Worm (Caenorhabditis elegans) whole organism, early embryonic: ENCODE data around the gene T09A5.15.

Source experiments
- B0310.2 ChIP-seq: sonication (generic microtip); optimal IDR thresholded peaks from 2 replicates; lab custom pipeline; 2016; ENCODE audit warnings: mild to moderate bottlenecking, missing genetic modification characterization, missing compliant biosample characterization
- F13C5.2 ChIP-seq: sonication (generic microtip); optimal IDR thresholded peaks from 2 replicates; lab custom pipeline; 2017; ENCODE audit warnings: mild to moderate bottlenecking, missing genetic modification characterization, inconsistent platforms, missing compliant biosample characterization
- aly-1 ChIP-seq: sonication (generic microtip); optimal IDR thresholded peaks from 2 replicates; lab custom pipeline; 2016; ENCODE audit warnings: missing genetic modification characterization, missing compliant biosample characterization
- ama-1 ChIP-seq: fragments of 150-350 bp; optimal IDR thresholded peaks from 2 replicates; lab custom pipeline; 2014
- ceh-13 ChIP-seq: fragments of 200-800 bp; sonication (Bioruptor generic); optimal IDR thresholded peaks from 2 replicates; lab custom pipeline; 2018; ENCODE audit warnings: mild to moderate bottlenecking, missing genetic modification characterization, missing compliant biosample characterization
- ceh-36 ChIP-seq: sonication (generic microtip); optimal IDR thresholded peaks from 2 replicates; lab custom pipeline; 2016; ENCODE audit warnings: missing genetic modification characterization, inconsistent platforms, missing compliant biosample characterization
- hmg-4 ChIP-seq: fragments of 200-800 bp; sonication (Bioruptor generic); optimal IDR thresholded peaks from 2 replicates; lab custom pipeline; 2018; ENCODE audit warnings: mild to moderate bottlenecking, missing genetic modification characterization, missing compliant biosample characterization
- hnd-1 ChIP-seq: sonication (generic microtip); optimal IDR thresholded peaks from 2 replicates; lab custom pipeline; 2016; ENCODE audit warnings: missing genetic modification characterization, missing compliant biosample characterization
- pes-1 ChIP-seq: fragments of 200-800 bp; sonication (Bioruptor generic); IDR thresholded peaks from 2 replicates; pipeline ENCODE4 v1.3.6; 2022; ENCODE audit warnings: missing genetic modification reagents, missing genetic modification characterization, missing compliant biosample characterization
- scrt-1 ChIP-seq: fragments of 200-800 bp; sonication (Bioruptor generic); IDR thresholded peaks from 2 replicates; pipeline ENCODE4 v1.3.6; 2022; ENCODE audit warnings: missing genetic modification characterization, missing compliant biosample characterization
- sea-1 ChIP-seq: fragments of 200-800 bp; sonication (Bioruptor generic); conservative IDR thresholded peaks from 2 replicates; pipeline ENCODE4 v1.3.6; 2022; ENCODE audit warnings: missing genetic modification characterization, missing compliant biosample characterization
- tbx-11 ChIP-seq: fragments of 200-800 bp; sonication (Bioruptor generic); IDR thresholded peaks from 2 replicates; pipeline ENCODE4 v1.3.6; 2022; ENCODE audit warnings: missing genetic modification characterization, missing compliant biosample characterization

DNA sequence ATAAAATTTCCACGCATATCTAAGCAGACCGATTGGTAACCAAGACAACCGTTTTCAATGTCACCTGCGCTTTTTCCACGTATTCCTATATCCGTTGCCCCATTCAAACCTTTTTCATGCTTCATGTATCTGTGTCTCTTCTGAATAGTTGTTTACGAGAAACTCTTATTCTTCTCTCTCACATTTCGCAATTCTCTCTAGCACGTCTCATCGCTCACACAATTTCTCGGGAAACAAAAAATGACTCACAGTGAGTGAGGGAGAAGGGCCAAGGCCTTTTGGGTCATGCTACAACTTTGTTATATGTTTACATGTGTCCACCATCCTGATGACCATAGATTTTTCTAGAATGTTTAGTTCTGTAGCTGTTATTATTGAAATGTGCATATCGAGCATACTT lies 29.5 kb downstream of the T09A5.15 start:
- no peak for TF ChIP-seq tbx-11 (GFP tag; lab: Robert Waterston, UW)
- no peak for TF ChIP-seq hmg-4
- TF ChIP-seq pes-1 (GFP tag; lab: Robert Waterston, UW): no peak
- TF ChIP-seq ama-1 (lab: Kevin White, UChicago): no peak
- no peak for TF ChIP-seq B0310.2
- TF ChIP-seq hnd-1 (tag; lab: Kevin White, UChicago): no peak
- no peak for TF ChIP-seq scrt-1 (GFP tag; lab: Robert Waterston, UW)
- TF ChIP-seq sea-1: no peak
- no peak for TF ChIP-seq F13C5.2 (tag; lab: Kevin White, UChicago)
- no peak for TF ChIP-seq aly-1 (tag; lab: Kevin White, UChicago)
- no peak for TF ChIP-seq ceh-36 (tag; lab: Kevin White, UChicago)
- no peak for TF ChIP-seq ceh-13 (GFP tag; lab: Kevin White, UChicago)
